Worm (Caenorhabditis elegans): ENCODE measurements around the gene C35D10.12.

DNA sequence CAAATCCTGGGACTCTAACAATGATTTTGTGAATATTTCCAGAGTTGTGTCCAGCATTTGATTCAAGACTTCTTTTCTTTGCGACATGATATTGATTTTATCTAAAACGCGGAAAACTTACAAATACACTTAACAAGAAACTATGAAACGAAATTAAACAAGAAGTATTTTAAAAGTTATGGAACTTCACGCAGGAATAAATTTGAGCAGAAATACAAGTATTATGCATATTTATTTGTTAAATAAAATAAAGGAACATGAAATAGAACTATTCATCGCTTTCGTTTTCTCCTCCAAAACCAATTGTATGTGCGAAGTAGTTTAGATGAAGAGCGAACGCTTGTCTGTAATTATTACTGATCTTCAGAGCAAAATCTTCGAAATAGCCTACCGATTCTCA, 29.2 kb upstream of the C35D10.12 start, which contains the start of gene kbp-2:
- TF ChIP-seq snpc-4 (tag; optimal IDR thresholded peaks at IDR 0.05): no peak
- no peak for TF ChIP-seq ztf-11 (tag; optimal IDR thresholded peaks at IDR 0.05)
